Worm (Caenorhabditis elegans): ENCODE data around the gene cdr-2.
"Not testable (repeated sequence)": the region's sequence is repeated elsewhere in the genome, so short reads cannot be mapped to it uniquely, and the experiment has no call there.

cdr-2 gene

DNA sequence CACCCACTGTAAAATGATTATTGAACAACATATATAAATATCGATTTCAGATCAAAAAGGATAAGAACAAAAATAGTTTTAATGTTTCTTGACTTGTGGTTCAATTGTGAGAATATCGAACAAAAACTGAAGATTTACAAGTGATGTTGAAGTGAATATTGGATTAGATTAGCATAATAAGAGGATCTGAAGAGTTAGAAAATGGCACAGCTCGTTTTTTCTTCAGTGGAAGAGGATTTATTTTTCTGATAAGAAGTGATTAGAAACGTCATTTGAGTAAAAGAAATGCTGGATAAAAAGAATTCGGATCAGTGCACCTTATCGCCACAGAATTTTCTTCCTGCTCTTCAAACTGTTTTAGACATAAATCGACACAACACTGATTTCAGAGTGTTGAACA lies 19.8 kb downstream of the cdr-2 start, which contains the start of gene twk-14:
Gene twk-14, minus strand, starts transcription at position 8 of the 400 bp plus-strand sequence.
- TF ChIP-seq cnd-1 (tag; optimal IDR thresholded peaks at IDR 0.05) (no peak), bed-3 (GFP tag; optimal IDR thresholded peaks at IDR 0.05) (no peak), ceh-39 (tag; optimal IDR thresholded peaks at IDR 0.05) (no peak), flh-1 (GFP tag; optimal IDR thresholded peaks at IDR 0.05) (no peak)

DNA sequence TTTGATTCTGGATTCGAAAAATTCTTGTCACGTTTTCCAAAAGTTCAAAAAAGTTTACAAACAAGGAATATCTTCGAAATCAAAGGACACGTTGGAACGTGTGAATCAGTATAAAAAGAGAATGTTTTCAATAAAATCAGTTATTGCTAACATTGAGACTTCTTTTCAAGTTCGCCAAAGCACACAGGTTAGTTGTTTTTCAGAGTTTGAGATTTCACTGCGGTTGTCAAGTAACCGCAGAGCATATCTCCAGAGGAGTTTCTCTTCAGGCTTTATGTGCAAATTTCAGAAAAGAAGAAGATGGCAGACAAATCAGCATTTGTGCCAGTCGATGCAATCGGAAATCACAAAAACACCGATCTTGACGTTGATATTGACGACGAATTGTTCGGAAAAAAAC lies 29.4 kb downstream of the cdr-2 start, which contains the start of gene K01D12.15:
Gene K01D12.15, plus strand, starts transcription at position 301 of the 400 bp plus-strand sequence.
- TF ChIP-seq bed-3 (GFP tag; optimal IDR thresholded peaks at IDR 0.05) (no peak), ztf-11 (tag; optimal IDR thresholded peaks at IDR 0.05) (no peak), lsy-2 (tag; optimal IDR thresholded peaks at IDR 0.05) (no peak)

- TF ChIP-seq ceh-43 (GFP tag; optimal IDR thresholded peaks at IDR 0.05) (no peak), unc-120 (tag; optimal IDR thresholded peaks at IDR 0.05; ENCODE audit: poor library complexity, severe bottlenecking) (no peak), bed-3 (GFP tag; optimal IDR thresholded peaks at IDR 0.05) (no peak), unc-39 (tag; optimal IDR thresholded peaks at IDR 0.05) (no peak), sptf-1 (tag; optimal IDR thresholded peaks at IDR 0.05) (no peak), zip-8 (tag; optimal IDR thresholded peaks at IDR 0.05) (no peak), cnd-1 (tag; optimal IDR thresholded peaks at IDR 0.05) (no peak), nhr-12 (tag; optimal IDR thresholded peaks at IDR 0.05) (no peak), ztf-11 (tag; optimal IDR thresholded peaks at IDR 0.05) (no peak), mep-1 (tag; optimal IDR thresholded peaks at IDR 0.05) (no peak), nhr-2 (tag; optimal IDR thresholded peaks at IDR 0.05) (no peak), nhr-28 (tag; optimal IDR thresholded peaks at IDR 0.05) (no peak), blmp-1 (tag; optimal IDR thresholded peaks at IDR 0.05) (no peak), ceh-83 (GFP tag; optimal IDR thresholded peaks at IDR 0.05) (no peak), lin-32 (GFP tag; optimal IDR thresholded peaks at IDR 0.05) (no peak), hlh-1 (tag; optimal IDR thresholded peaks at IDR 0.05) (no peak)
Observed at ce11 chrV:12377256-12377655, 38.3 kb downstream of the cdr-2 start, which contains the start of gene K01D12.1. Gene K01D12.1, plus strand, starts transcription at chrV:12377556.

- TF ChIP-seq nhr-76 (tag; optimal IDR thresholded peaks at IDR 0.05); ceh-39 (tag; optimal IDR thresholded peaks at IDR 0.05); unc-120 (tag; optimal IDR thresholded peaks at IDR 0.05; ENCODE audit: poor library complexity, severe bottlenecking): not testable (repeated sequence)
Observed at ce11 chrV:12374252-12374651, 41.3 kb downstream of the cdr-2 start, which contains the start of gene F23H12.10. Gene F23H12.10, minus strand, starts transcription at chrV:12374263.

DNA sequence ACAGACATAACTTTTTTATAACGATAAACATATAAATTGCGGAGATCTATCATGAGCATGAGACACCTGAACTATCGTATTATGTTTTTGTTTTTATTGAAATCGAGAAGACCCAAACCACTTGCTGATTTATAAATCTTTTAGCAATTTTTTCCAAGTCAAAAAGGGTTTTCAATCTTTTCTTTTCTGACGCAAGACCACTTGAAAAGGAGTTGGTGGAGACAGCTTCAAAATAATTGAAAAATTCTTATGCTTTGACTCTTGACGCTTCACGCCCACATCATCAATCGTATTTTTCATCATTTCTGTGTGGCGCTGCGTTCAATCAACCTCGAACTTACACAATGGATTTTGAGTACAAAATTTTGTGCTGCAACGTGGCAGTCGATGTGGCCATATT lies 44.1 kb downstream of the cdr-2 start, which contains the start of gene F23H12.7:
Gene F23H12.7, plus strand, starts transcription at position 301 of the 400 bp plus-strand sequence.
- no peak for TF ChIP-seq ztf-11 (tag; optimal IDR thresholded peaks at IDR 0.05)
- no peak for TF ChIP-seq bed-3 (GFP tag; optimal IDR thresholded peaks at IDR 0.05)
- no peak for TF ChIP-seq tbx-8 (GFP tag; optimal IDR thresholded peaks at IDR 0.05)
- TF ChIP-seq nhr-237 (tag; optimal IDR thresholded peaks at IDR 0.05): no peak
- TF ChIP-seq ces-1 (GFP tag; optimal IDR thresholded peaks at IDR 0.05): no peak
- no peak for TF ChIP-seq snpc-4 (tag; optimal IDR thresholded peaks at IDR 0.05)
- no peak for TF ChIP-seq nhr-28 (tag; optimal IDR thresholded peaks at IDR 0.05)
- no peak for TF ChIP-seq ceh-39 (tag; optimal IDR thresholded peaks at IDR 0.05)
- TF ChIP-seq unc-120 (tag; optimal IDR thresholded peaks at IDR 0.05; ENCODE audit: poor library complexity, severe bottlenecking): no peak
- no peak for TF ChIP-seq pha-4 (tag; optimal IDR thresholded peaks at IDR 0.05)
- TF ChIP-seq nhr-2 (tag; optimal IDR thresholded peaks at IDR 0.05): no peak

ce11 chrV:12369437-12369836 lies 46.1 kb downstream of the cdr-2 start, which contains the start of gene gcy-13:
Gene gcy-13, minus strand, starts transcription at chrV:12369537.
- TF ChIP-seq zip-8 (tag; optimal IDR thresholded peaks at IDR 0.05): no peak
- TF ChIP-seq blmp-1 (tag; optimal IDR thresholded peaks at IDR 0.05): no peak
- TF ChIP-seq sem-2 (GFP tag; optimal IDR thresholded peaks at IDR 0.05): no peak
- no peak for TF ChIP-seq lin-32 (GFP tag; optimal IDR thresholded peaks at IDR 0.05)
- TF ChIP-seq ceh-39 (tag; optimal IDR thresholded peaks at IDR 0.05): no peak
- no peak for TF ChIP-seq unc-62 (GFP tag; optimal IDR thresholded peaks at IDR 0.05)
- no peak for TF ChIP-seq nhr-237 (tag; optimal IDR thresholded peaks at IDR 0.05)

DNA sequence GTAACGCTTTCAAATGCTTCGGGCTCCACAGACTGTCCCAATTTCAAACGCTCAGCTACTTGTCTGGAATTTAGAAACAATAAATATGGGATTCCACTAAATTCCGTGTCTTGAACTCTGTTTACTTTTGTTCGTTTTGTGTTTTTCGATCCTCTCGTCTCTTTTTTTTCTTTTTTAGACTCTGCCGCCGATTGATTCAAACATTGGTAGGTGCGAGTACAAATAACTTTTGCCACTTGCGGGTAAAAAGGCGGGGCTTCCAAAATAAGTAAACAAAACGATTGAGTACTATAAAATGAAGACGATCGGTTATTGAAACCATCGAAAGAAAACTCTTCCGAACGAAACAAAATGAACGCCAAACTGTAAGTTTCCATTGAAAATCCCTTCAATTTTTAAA lies 50.4 kb downstream of the cdr-2 start, which contains the start of gene fipr-2:
Gene fipr-2, plus strand, starts transcription at position 245 of the 400 bp plus-strand sequence.
- TF ChIP-seq lsy-2 (tag; optimal IDR thresholded peaks at IDR 0.05): no peak
- TF ChIP-seq ham-2 (GFP tag; optimal IDR thresholded peaks at IDR 0.05): no peak
- no peak for TF ChIP-seq bed-3 (GFP tag; optimal IDR thresholded peaks at IDR 0.05)
- TF ChIP-seq ces-1 (GFP tag; optimal IDR thresholded peaks at IDR 0.05): no peak
- no peak for TF ChIP-seq elt-1 (tag; optimal IDR thresholded peaks at IDR 0.05; ENCODE audit: borderline replicate concordance, insufficient read depth)
- TF ChIP-seq blmp-1 (tag; optimal IDR thresholded peaks at IDR 0.05): no peak
